Worm (Caenorhabditis elegans) whole organism, mixed stage, embryonic: ENCODE results near the gene sod-1.

ENCODE experiments used
- elt-3 ChIP-seq: fragments of 150-350 bp; optimal IDR thresholded peaks from 2 replicates; lab custom pipeline; 2014; ENCODE audit warnings: missing biosample characterization, missing genetic modification characterization
- pha-4 ChIP-seq: fragments of 150-350 bp; optimal IDR thresholded peaks from 2 replicates; lab custom pipeline; 2018; ENCODE audit warnings: missing biosample characterization, missing genetic modification reagents, missing genetic modification characterization
- snpc-4 ChIP-seq: fragments of 150-350 bp; optimal IDR thresholded peaks from 2 replicates; lab custom pipeline; 2014; ENCODE audit warnings: missing biosample characterization, missing genetic modification characterization
- tbx-8 ChIP-seq: fragments of 200-800 bp; sonication (Bioruptor generic); optimal IDR thresholded peaks from 2 replicates; lab custom pipeline; 2018; ENCODE audit warnings: mild to moderate bottlenecking, missing genetic modification characterization, moderate library complexity, missing compliant biosample characterization
- unc-39 ChIP-seq: fragments of 150-350 bp; optimal IDR thresholded peaks from 2 replicates; lab custom pipeline; 2014; ENCODE audit warnings: missing biosample characterization, missing genetic modification characterization
- ztf-11 ChIP-seq: fragments of 150-350 bp; optimal IDR thresholded peaks from 2 replicates; lab custom pipeline; 2014; ENCODE audit warnings: missing biosample characterization, missing genetic modification characterization

DNA sequence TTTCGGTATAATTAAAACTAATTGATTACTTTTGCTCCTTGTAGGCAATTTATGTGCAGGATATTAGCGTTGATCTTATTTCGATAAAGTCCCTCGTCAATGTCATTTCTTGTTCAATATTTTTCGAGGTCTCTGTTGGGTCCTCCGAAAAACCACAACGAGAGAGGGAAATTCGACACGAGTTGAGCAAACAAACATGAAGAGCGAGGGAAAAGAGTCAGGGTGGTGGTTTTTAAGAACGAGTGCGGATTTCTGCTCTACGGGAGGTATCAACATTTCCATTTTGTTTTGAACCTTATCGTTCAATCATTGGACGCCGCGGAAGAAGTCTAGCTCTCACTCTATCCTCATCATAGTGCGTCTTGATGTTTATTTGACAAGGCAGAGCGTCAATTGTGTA is 39.0 kb downstream of the sod-1 start:
- no peak for TF ChIP-seq snpc-4
- no peak for TF ChIP-seq elt-3 (tag; lab: Kevin White, UChicago)
- no peak for TF ChIP-seq unc-39 (tag; lab: Kevin White, UChicago)
- no peak for TF ChIP-seq ztf-11 (tag; lab: Kevin White, UChicago)
- no peak for TF ChIP-seq pha-4 (tag; lab: Kevin White, UChicago)
- no peak for TF ChIP-seq tbx-8
